Worm (Caenorhabditis elegans) whole organism, young adult: ENCODE data around the gene lmp-1.
A peak's percentile ranks its signal among the peaks of the same experiment; 100 is the strongest.

Experiments used
- D2030.7 ChIP-seq: fragments of 200-800 bp; sonication (Bioruptor generic); IDR thresholded peaks from 2 replicates; pipeline ENCODE4 v1.3.6; 2022; ENCODE audit warnings: missing genetic modification reagents, missing genetic modification characterization, missing compliant biosample characterization
- F10E7.11 ChIP-seq: sonication (generic microtip); optimal IDR thresholded peaks from 2 replicates; lab custom pipeline; 2017; ENCODE audit warnings: mild to moderate bottlenecking, missing genetic modification characterization, moderate library complexity, missing compliant biosample characterization
- F39B2.1 ChIP-seq: fragments of 200-800 bp; sonication (Bioruptor generic); IDR thresholded peaks from 2 replicates; pipeline ENCODE4 v1.3.6; 2022; ENCODE audit warnings: missing genetic modification reagents, missing genetic modification characterization, missing compliant biosample characterization
- F49E8.2 ChIP-seq: sonication (generic microtip); optimal IDR thresholded peaks from 3 replicates; lab custom pipeline; 2017; ENCODE audit warnings: missing genetic modification characterization, mild to moderate bottlenecking, missing compliant biosample characterization, antibody characterized with exemption, moderate library complexity; ENCODE audit not compliant: insufficient read depth
- F55B11.4 ChIP-seq: sonication (generic microtip); optimal IDR thresholded peaks from 2 replicates; lab custom pipeline; 2016; ENCODE audit warnings: missing compliant biosample characterization, missing genetic modification characterization, borderline replicate concordance; ENCODE audit not compliant: insufficient read depth
- K12H6.12 ChIP-seq: fragments of 200-800 bp; sonication (Bioruptor generic); optimal IDR thresholded peaks from 2 replicates; lab custom pipeline; 2018; ENCODE audit warnings: mild to moderate bottlenecking, missing genetic modification characterization, missing compliant biosample characterization
- T26A5.8 ChIP-seq: sonication (generic microtip); optimal IDR thresholded peaks from 2 replicates; lab custom pipeline; 2016; ENCODE audit warnings: missing genetic modification characterization, missing compliant biosample characterization
- Y53F4B.3 ChIP-seq: fragments of 200-800 bp; sonication (Bioruptor generic); IDR thresholded peaks from 2 replicates; pipeline ENCODE4 v1.3.6; 2022; ENCODE audit warnings: missing genetic modification reagents, missing genetic modification characterization, missing compliant biosample characterization
- Y53G8AR.9 ChIP-seq: fragments of 200-800 bp; sonication (Bioruptor generic); conservative IDR thresholded peaks from 2 replicates; pipeline ENCODE4 v1.3.6; 2022; ENCODE audit warnings: missing genetic modification reagents, missing genetic modification characterization, missing compliant biosample characterization
- Y79H2A.3 ChIP-seq: fragments of 200-800 bp; sonication (Bioruptor generic); conservative IDR thresholded peaks from 2 replicates; pipeline ENCODE4 v1.3.6; 2022; ENCODE audit warnings: missing genetic modification reagents, missing genetic modification characterization, missing compliant biosample characterization
- ZK185.1 ChIP-seq: sonication (generic microtip); optimal IDR thresholded peaks from 2 replicates; lab custom pipeline; 2016; ENCODE audit warnings: mild to moderate bottlenecking, missing genetic modification characterization, missing compliant biosample characterization; ENCODE audit not compliant: poor library complexity, severe bottlenecking
- attf-5 ChIP-seq: fragments of 200-800 bp; sonication (Bioruptor generic); optimal IDR thresholded peaks from 2 replicates; lab custom pipeline; 2018; ENCODE audit warnings: mild to moderate bottlenecking, missing genetic modification characterization, missing compliant biosample characterization
- ceh-58 ChIP-seq: fragments of 200-800 bp; sonication (Bioruptor generic); IDR thresholded peaks from 2 replicates; pipeline ENCODE4 v1.3.6; 2022; ENCODE audit warnings: missing genetic modification characterization, missing compliant biosample characterization
- chd-7 ChIP-seq: sonication (generic microtip); optimal IDR thresholded peaks from 2 replicates; lab custom pipeline; 2016; ENCODE audit warnings: mild to moderate bottlenecking, missing genetic modification characterization, moderate library complexity, missing compliant biosample characterization
- die-1 ChIP-seq: sonication (generic microtip); optimal IDR thresholded peaks from 2 replicates; lab custom pipeline; 2016; ENCODE audit warnings: missing genotype, mild to moderate bottlenecking, missing genetic modification characterization, missing compliant biosample characterization
- efl-1 ChIP-seq: fragments of 150-350 bp; optimal IDR thresholded peaks from 2 replicates; lab custom pipeline; 2014; ENCODE audit warnings: missing biosample characterization, missing genetic modification reagents, missing genetic modification characterization
- egl-18 ChIP-seq: fragments of 200-800 bp; sonication (Bioruptor generic); IDR thresholded peaks from 2 replicates; pipeline ENCODE4 v1.3.6; 2022; ENCODE audit warnings: missing genetic modification reagents, missing genetic modification characterization, missing compliant biosample characterization
- egrh-3 ChIP-seq: fragments of 200-800 bp; sonication (Bioruptor generic); IDR thresholded peaks from 2 replicates; pipeline ENCODE4 v1.3.6; 2022; ENCODE audit warnings: missing genetic modification reagents, missing genetic modification characterization, missing compliant biosample characterization
- ekl-4 ChIP-seq: fragments of 200-800 bp; sonication (Bioruptor generic); IDR thresholded peaks from 2 replicates; pipeline ENCODE4 v1.3.6; 2022; ENCODE audit warnings: missing genetic modification reagents, missing genetic modification characterization, missing compliant biosample characterization
- ets-4 ChIP-seq: fragments of 200-800 bp; sonication (Bioruptor generic); optimal IDR thresholded peaks from 2 replicates; lab custom pipeline; 2018; ENCODE audit warnings: mild to moderate bottlenecking, missing genetic modification characterization, missing compliant biosample characterization
- hlh-12 ChIP-seq: sonication (generic microtip); optimal IDR thresholded peaks from 2 replicates; lab custom pipeline; 2016; ENCODE audit warnings: missing genetic modification characterization, missing compliant biosample characterization
- hsf-1 ChIP-seq: fragments of 200-800 bp; sonication (Bioruptor generic); IDR thresholded peaks from 2 replicates; pipeline ENCODE4 v1.3.6; 2022; ENCODE audit warnings: missing genetic modification reagents, missing genetic modification characterization, missing compliant biosample characterization
- lir-1 ChIP-seq: fragments of 200-800 bp; sonication (Bioruptor generic); conservative IDR thresholded peaks from 2 replicates; pipeline ENCODE4 v1.3.6; 2022; ENCODE audit warnings: missing genetic modification reagents, missing genetic modification characterization, missing compliant biosample characterization
- mcd-1 ChIP-seq: fragments of 200-800 bp; sonication (Bioruptor generic); IDR thresholded peaks from 2 replicates; pipeline ENCODE4 v1.3.6; 2022; ENCODE audit warnings: missing genetic modification reagents, missing genetic modification characterization, missing compliant biosample characterization
- mes-4 ChIP-seq: sonication (generic microtip); optimal IDR thresholded peaks from 2 replicates; lab custom pipeline; 2016; ENCODE audit warnings: missing genotype, missing genetic modification characterization, missing compliant biosample characterization
- nfya-2 ChIP-seq: fragments of 200-800 bp; sonication (Bioruptor generic); IDR thresholded peaks from 2 replicates; pipeline ENCODE4 v1.3.6; 2022; ENCODE audit warnings: missing genetic modification reagents, missing genetic modification characterization, missing compliant biosample characterization
- pbrm-1 ChIP-seq: fragments of 200-800 bp; sonication (Bioruptor generic); IDR thresholded peaks from 2 replicates; pipeline ENCODE4 v1.3.6; 2022; ENCODE audit warnings: missing genetic modification reagents, missing genetic modification characterization, missing compliant biosample characterization
- rcor-1 ChIP-seq: fragments of 200-800 bp; sonication (Bioruptor generic); IDR thresholded peaks from 2 replicates; pipeline ENCODE4 v1.3.6; 2022; ENCODE audit warnings: missing genetic modification reagents, missing genetic modification characterization, missing compliant biosample characterization
- rpc-1 ChIP-seq, 2 experiments: fragments of 150-350 bp in 1 of 2; sonication (generic microtip) in 1 of 2; optimal IDR thresholded peaks; 2 replicates each; lab custom pipeline; 2014 to 2018; ENCODE audit warnings: missing biosample characterization in 1 of 2, missing genetic modification characterization in 1 of 2, missing genetic modification reagents in 1 of 2, missing genotype in 1 of 2
- somi-1 ChIP-seq: fragments of 200-800 bp; sonication (Bioruptor generic); optimal IDR thresholded peaks from 2 replicates; lab custom pipeline; 2018; ENCODE audit warnings: mild to moderate bottlenecking, missing genetic modification characterization, missing compliant biosample characterization
- sptf-2 ChIP-seq: fragments of 200-800 bp; sonication (Bioruptor generic); optimal IDR thresholded peaks from 2 replicates; lab custom pipeline; 2018; ENCODE audit warnings: mild to moderate bottlenecking, missing genetic modification characterization, missing compliant biosample characterization
- unc-62 ChIP-seq: fragments of 150-350 bp; optimal IDR thresholded peaks from 2 replicates; lab custom pipeline; 2014; ENCODE audit warnings: missing biosample characterization, missing genetic modification reagents, missing genetic modification characterization
- zfh-2 ChIP-seq: fragments of 200-800 bp; sonication (Bioruptor generic); conservative IDR thresholded peaks from 2 replicates; pipeline ENCODE4 v1.3.6; 2022; ENCODE audit warnings: missing genetic modification reagents, missing genetic modification characterization, missing compliant biosample characterization
- zim-3 ChIP-seq: sonication (generic microtip); optimal IDR thresholded peaks from 2 replicates; lab custom pipeline; 2017; ENCODE audit warnings: mild to moderate bottlenecking, missing genetic modification characterization, moderate library complexity, missing compliant biosample characterization
- ztf-28 ChIP-seq: fragments of 200-800 bp; sonication (Bioruptor generic); IDR thresholded peaks from 2 replicates; pipeline ENCODE4 v1.3.6; 2022; ENCODE audit warnings: missing genetic modification reagents, missing genetic modification characterization, missing compliant biosample characterization
- ztf-3 ChIP-seq: fragments of 200-800 bp; sonication (Bioruptor generic); optimal IDR thresholded peaks from 2 replicates; lab custom pipeline; 2018; ENCODE audit warnings: mild to moderate bottlenecking, missing genetic modification characterization, missing compliant biosample characterization
- ztf-6 ChIP-seq: fragments of 200-800 bp; sonication (Bioruptor generic); IDR thresholded peaks from 2 replicates; pipeline ENCODE4 v1.3.6; 2022; ENCODE audit warnings: missing genetic modification reagents, missing genetic modification characterization, missing compliant biosample characterization

The lmp-1 gene

ce11 chrX:6419113-6419512, 41.6 kb upstream of the lmp-1 start (continued):
- TF ChIP-seq sptf-2 (no peak), F55B11.4 (tag; lab: Kevin White, UChicago) (no peak), rpc-1 (optimal IDR thresholded peaks at IDR 0.05; lab: Kevin White, UChicago) (no peak), rpc-1 (tag; optimal IDR thresholded peaks at IDR 0.05; lab: Kevin White, UChicago) (no peak), ekl-4 (GFP tag; lab: Robert Waterston, UW) (no peak), F39B2.1 (no peak)
- TF ChIP-seq, all 124 proteins: peak for 0

- TF ChIP-seq egrh-3 (GFP tag; lab: Robert Waterston, UW) (no peak), rcor-1 (GFP tag; lab: Robert Waterston, UW) (no peak), lir-1 (GFP tag; lab: Robert Waterston, UW) (no peak), attf-5 (GFP tag; lab: Kevin White, UChicago) (no peak)
These were observed 39.0 kb upstream of the lmp-1 start, which contains the start of gene T22E5.6 for ce11 chrX:6416357-6417087. Gene T22E5.6, minus strand, starts transcription at chrX:6416407.

ce11 chrX:6413583-6413982, 36.1 kb upstream of the lmp-1 start:
- no peak for TF ChIP-seq chd-7 (tag; lab: Kevin White, UChicago)
- no peak for TF ChIP-seq D2030.7 (GFP tag; lab: Robert Waterston, UW)
- TF ChIP-seq ZK185.1 = no peak
- TF ChIP-seq zim-3 (tag; lab: Kevin White, UChicago) = no peak
- no peak for TF ChIP-seq K12H6.12 (tag; lab: Kevin White, UChicago)
- TF ChIP-seq die-1 (tag; lab: Kevin White, UChicago) = no peak
- no peak for TF ChIP-seq pbrm-1 (GFP tag; lab: Robert Waterston, UW)
- TF ChIP-seq mes-4 (tag; lab: Kevin White, UChicago) = no peak
- no peak for TF ChIP-seq F49E8.2
- TF ChIP-seq ets-4 = no peak

- no peak for TF ChIP-seq hlh-12
- no peak for TF ChIP-seq nfya-2 (GFP tag; lab: Robert Waterston, UW)
- no peak for TF ChIP-seq mes-4 (tag; lab: Kevin White, UChicago)
- no peak for TF ChIP-seq attf-5 (GFP tag; lab: Kevin White, UChicago)
- TF ChIP-seq Y53G8AR.9 (GFP tag; lab: Robert Waterston, UW) = no peak
- TF ChIP-seq egl-18 = no peak
- no peak for TF ChIP-seq ztf-28 (GFP tag; lab: Robert Waterston, UW)
- TF ChIP-seq die-1 (tag; lab: Kevin White, UChicago) = no peak
These were observed 35.1 kb upstream of the lmp-1 start, which contains the start of gene T22E5.1 for ce11 chrX:6412575-6412974. Gene T22E5.1, plus strand, starts transcription at chrX:6412875.

ce11 chrX:6410177-6410765, 32.8 kb upstream of the lmp-1 start, which contains the start of gene mup-2:
Gene mup-2, minus strand, starts transcription at chrX:6410227.
- TF ChIP-seq unc-62 (GFP tag; lab: Kevin White, UChicago) (no peak), egl-18 (no peak), rcor-1 (GFP tag; lab: Robert Waterston, UW) (0 out of 2 replicates have a peak, but pooled peaks have one; percentile 13), zfh-2 (peak; percentile 88), somi-1 (GFP tag; lab: Kevin White, UChicago) (peak; percentile 40)

ce11 chrX:6408713-6409112, 31.2 kb upstream of the lmp-1 start:
- TF ChIP-seq ztf-3 (no peak), ztf-6 (no peak), Y79H2A.3 (GFP tag; lab: Robert Waterston, UW) (no peak), ceh-58 (GFP tag; lab: Robert Waterston, UW) (no peak), Y53F4B.3 (GFP tag; lab: Robert Waterston, UW) (no peak), F10E7.11 (tag; lab: Kevin White, UChicago) (no peak), mcd-1 (GFP tag; lab: Robert Waterston, UW) (no peak), attf-5 (GFP tag; lab: Kevin White, UChicago) (no peak), hsf-1 (GFP tag; lab: Robert Waterston, UW) (no peak), T26A5.8 (tag; lab: Kevin White, UChicago) (no peak), ets-4 (no peak), zfh-2 (peak; percentile 78), efl-1 (GFP tag; lab: Kevin White, UChicago) (no peak), egrh-3 (GFP tag; lab: Robert Waterston, UW) (peak; percentile 12; the same call in 1 of the 2 replicates), F55B11.4 (tag; lab: Kevin White, UChicago) (no peak)
